Worm (Caenorhabditis elegans) whole organism, early embryonic: ENCODE results near the gene rcat-1.

ENCODE experiments used
- aly-1 ChIP-seq: sonication (generic microtip); optimal IDR thresholded peaks from 2 replicates; lab custom pipeline; 2016; ENCODE audit warnings: missing genetic modification characterization, missing compliant biosample characterization
- ama-1 ChIP-seq: fragments of 150-350 bp; optimal IDR thresholded peaks from 2 replicates; lab custom pipeline; 2014
- ceh-13 ChIP-seq: fragments of 200-800 bp; sonication (Bioruptor generic); optimal IDR thresholded peaks from 2 replicates; lab custom pipeline; 2018; ENCODE audit warnings: mild to moderate bottlenecking, missing genetic modification characterization, missing compliant biosample characterization
- hmbx-1 ChIP-seq: sonication (generic microtip); optimal IDR thresholded peaks from 2 replicates; lab custom pipeline; 2016; ENCODE audit warnings: mild to moderate bottlenecking, missing genetic modification characterization, missing compliant biosample characterization
- hmg-4 ChIP-seq: fragments of 200-800 bp; sonication (Bioruptor generic); optimal IDR thresholded peaks from 2 replicates; lab custom pipeline; 2018; ENCODE audit warnings: mild to moderate bottlenecking, missing genetic modification characterization, missing compliant biosample characterization
- hnd-1 ChIP-seq: sonication (generic microtip); optimal IDR thresholded peaks from 2 replicates; lab custom pipeline; 2016; ENCODE audit warnings: missing genetic modification characterization, missing compliant biosample characterization
- tbx-37 ChIP-seq: fragments of 200-800 bp; sonication (Bioruptor generic); conservative IDR thresholded peaks from 2 replicates; pipeline ENCODE4 v1.3.6; 2022; ENCODE audit warnings: missing genetic modification reagents, missing genetic modification characterization, missing compliant biosample characterization
- tra-4 ChIP-seq: sonication (generic microtip); optimal IDR thresholded peaks from 2 replicates; lab custom pipeline; 2017; ENCODE audit warnings: missing genetic modification characterization, missing compliant biosample characterization

- TF ChIP-seq ama-1 (lab: Kevin White, UChicago), result no peak
- TF ChIP-seq hmbx-1 (tag; lab: Kevin White, UChicago), result no peak
- no peak for TF ChIP-seq hmg-4 (GFP tag; lab: Kevin White, UChicago)
- TF ChIP-seq ceh-13 (GFP tag; lab: Kevin White, UChicago), result no peak
- TF ChIP-seq aly-1, result no peak
- no peak for TF ChIP-seq tbx-37 (GFP tag; lab: Robert Waterston, UW)
- TF ChIP-seq tra-4 (tag; lab: Kevin White, UChicago), result no peak
- no peak for TF ChIP-seq hnd-1 (tag; lab: Kevin White, UChicago)
Observed at ce11 chrIV:302743-303142, 47.5 kb upstream of the rcat-1 start.
